Worm (Caenorhabditis elegans) whole organism, early embryonic: ENCODE results near the gene kvs-3.

ENCODE experiments used
- B0310.2 ChIP-seq: sonication (generic microtip); optimal IDR thresholded peaks from 2 replicates; lab custom pipeline; 2016; ENCODE audit warnings: mild to moderate bottlenecking, missing genetic modification characterization, missing compliant biosample characterization
- F13C5.2 ChIP-seq: sonication (generic microtip); optimal IDR thresholded peaks from 2 replicates; lab custom pipeline; 2017; ENCODE audit warnings: mild to moderate bottlenecking, missing genetic modification characterization, inconsistent platforms, missing compliant biosample characterization
- aly-1 ChIP-seq: sonication (generic microtip); optimal IDR thresholded peaks from 2 replicates; lab custom pipeline; 2016; ENCODE audit warnings: missing genetic modification characterization, missing compliant biosample characterization
- ama-1 ChIP-seq: fragments of 150-350 bp; optimal IDR thresholded peaks from 2 replicates; lab custom pipeline; 2014
- ceh-36 ChIP-seq: sonication (generic microtip); optimal IDR thresholded peaks from 2 replicates; lab custom pipeline; 2016; ENCODE audit warnings: missing genetic modification characterization, inconsistent platforms, missing compliant biosample characterization
- ets-7 ChIP-seq: sonication (generic microtip); optimal IDR thresholded peaks from 2 replicates; lab custom pipeline; 2016; ENCODE audit warnings: missing genotype, missing genetic modification characterization, missing compliant biosample characterization
- flt-1 ChIP-seq: fragments of 200-800 bp; sonication (Bioruptor generic); IDR thresholded peaks from 2 replicates; pipeline ENCODE4 v1.3.6; 2022; ENCODE audit warnings: missing genetic modification characterization, missing compliant biosample characterization
- hmbx-1 ChIP-seq: sonication (generic microtip); optimal IDR thresholded peaks from 2 replicates; lab custom pipeline; 2016; ENCODE audit warnings: mild to moderate bottlenecking, missing genetic modification characterization, missing compliant biosample characterization
- hnd-1 ChIP-seq: sonication (generic microtip); optimal IDR thresholded peaks from 2 replicates; lab custom pipeline; 2016; ENCODE audit warnings: missing genetic modification characterization, missing compliant biosample characterization
- pes-1 ChIP-seq: fragments of 200-800 bp; sonication (Bioruptor generic); IDR thresholded peaks from 2 replicates; pipeline ENCODE4 v1.3.6; 2022; ENCODE audit warnings: missing genetic modification reagents, missing genetic modification characterization, missing compliant biosample characterization
- scrt-1 ChIP-seq: fragments of 200-800 bp; sonication (Bioruptor generic); IDR thresholded peaks from 2 replicates; pipeline ENCODE4 v1.3.6; 2022; ENCODE audit warnings: missing genetic modification characterization, missing compliant biosample characterization
- sea-1 ChIP-seq: fragments of 200-800 bp; sonication (Bioruptor generic); conservative IDR thresholded peaks from 2 replicates; pipeline ENCODE4 v1.3.6; 2022; ENCODE audit warnings: missing genetic modification characterization, missing compliant biosample characterization
- tbx-37 ChIP-seq: fragments of 200-800 bp; sonication (Bioruptor generic); conservative IDR thresholded peaks from 2 replicates; pipeline ENCODE4 v1.3.6; 2022; ENCODE audit warnings: missing genetic modification reagents, missing genetic modification characterization, missing compliant biosample characterization
- tra-4 ChIP-seq: sonication (generic microtip); optimal IDR thresholded peaks from 2 replicates; lab custom pipeline; 2017; ENCODE audit warnings: missing genetic modification characterization, missing compliant biosample characterization

DNA sequence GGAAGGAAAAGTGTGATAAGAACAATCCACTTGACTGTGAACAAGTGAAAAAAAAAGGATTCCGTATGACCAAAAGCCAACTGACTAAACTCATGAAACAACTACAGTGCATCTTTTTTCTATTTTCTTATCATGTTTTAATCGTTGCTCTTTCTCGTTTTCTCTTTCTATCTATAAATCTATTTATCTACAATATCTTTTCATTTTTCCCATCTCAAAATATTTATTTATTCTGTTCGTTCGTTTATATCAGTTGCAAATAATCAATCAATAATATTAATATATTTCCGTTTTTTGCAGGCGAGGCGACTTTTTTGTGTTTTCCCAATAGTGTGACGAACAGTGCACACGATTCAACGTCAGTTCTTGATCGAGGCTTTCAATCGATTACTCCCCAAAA, 20.8 kb upstream of the kvs-3 start, which contains the start of gene F44A2.5:
- no peak for TF ChIP-seq pes-1 (GFP tag; lab: Robert Waterston, UW)
- TF ChIP-seq flt-1 (GFP tag; lab: Robert Waterston, UW) = no peak
- TF ChIP-seq scrt-1 (GFP tag; lab: Robert Waterston, UW) = no peak
- no peak for TF ChIP-seq hmbx-1 (tag; lab: Kevin White, UChicago)
- no peak for TF ChIP-seq ama-1
- TF ChIP-seq ceh-36 (tag; lab: Kevin White, UChicago) = no peak
- no peak for TF ChIP-seq hnd-1
- TF ChIP-seq ets-7 (tag; lab: Kevin White, UChicago) = no peak
- TF ChIP-seq aly-1 (tag; lab: Kevin White, UChicago) = no peak
- TF ChIP-seq sea-1 = no peak
- TF ChIP-seq tra-4 (tag; lab: Kevin White, UChicago) = no peak
- no peak for TF ChIP-seq B0310.2 (tag; lab: Kevin White, UChicago)
- TF ChIP-seq F13C5.2 (tag; lab: Kevin White, UChicago) = no peak
- TF ChIP-seq tbx-37 (GFP tag; lab: Robert Waterston, UW) = no peak
